Worm (Caenorhabditis elegans): Measurements from ENCODE around the gene F42F12.14.

DNA sequence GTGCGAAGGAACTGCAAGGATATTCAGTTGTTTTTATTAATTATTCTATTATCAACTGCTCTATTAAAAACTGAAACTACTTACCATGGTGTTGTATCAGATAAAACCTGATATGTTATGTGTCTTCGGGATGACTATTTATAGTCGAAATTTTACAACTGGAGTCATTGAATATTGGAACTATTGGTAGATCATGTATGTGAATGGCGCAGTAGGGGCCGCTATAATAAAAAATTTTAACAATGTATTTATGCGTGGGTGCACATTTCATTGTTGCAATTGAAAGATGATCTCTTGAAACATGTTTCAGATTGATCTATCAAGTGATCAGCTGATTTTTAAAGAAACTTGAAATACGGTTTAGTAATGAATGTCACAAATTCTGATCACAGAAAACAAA is 10.5 kb downstream of the F42F12.14 start, which contains the start of gene nspc-14:
- no peak for TF ChIP-seq pes-1 (GFP tag; IDR thresholded peaks at IDR 0.05)
- TF ChIP-seq ama-1 (optimal IDR thresholded peaks at IDR 0.05) = no peak
- no peak for TF ChIP-seq hmg-4 (GFP tag; optimal IDR thresholded peaks at IDR 0.05)
- no peak for TF ChIP-seq F13C5.2 (tag; optimal IDR thresholded peaks at IDR 0.05)
- TF ChIP-seq ceh-13 (GFP tag; optimal IDR thresholded peaks at IDR 0.05) = no peak
- no peak for TF ChIP-seq ceh-36 (tag; optimal IDR thresholded peaks at IDR 0.05)
- TF ChIP-seq flt-1 (GFP tag; IDR thresholded peaks at IDR 0.05) = no peak
- no peak for TF ChIP-seq ets-7 (tag; optimal IDR thresholded peaks at IDR 0.05)
- no peak for TF ChIP-seq hnd-1 (tag; optimal IDR thresholded peaks at IDR 0.05)
- no peak for TF ChIP-seq tra-4 (tag; optimal IDR thresholded peaks at IDR 0.05)
- TF ChIP-seq B0310.2 (tag; optimal IDR thresholded peaks at IDR 0.05) = no peak

Measured in whole organism, early embryonic.